Worm (Caenorhabditis elegans): ENCODE measurements around the gene C33F10.12.

C33F10.12 gene

ce11 chrII:4851594-4852106 lies 14.1 kb upstream of the C33F10.12 start, which contains the start of gene dnj-9:
Gene dnj-9, plus strand, starts transcription at chrII:4852056.
- TF ChIP-seq bed-1 (GFP tag; IDR thresholded peaks at IDR 0.05) = no peak
- TF ChIP-seq F57A8.1 (GFP tag; optimal IDR thresholded peaks at IDR 0.05) = peak; percentile 35
- TF ChIP-seq ceh-100 (GFP tag; IDR thresholded peaks at IDR 0.05) = peak; percentile 84
- no peak for TF ChIP-seq zfh-2 (GFP tag; conservative IDR thresholded peaks at IDR 0.05)
- TF ChIP-seq hmg-20 (GFP tag; IDR thresholded peaks at IDR 0.05) = peak; percentile 85
- TF ChIP-seq repo-1 (tag; optimal IDR thresholded peaks at IDR 0.05) = peak; percentile 94
- TF ChIP-seq nfyb-1 (GFP tag; IDR thresholded peaks at IDR 0.05) = peak; percentile 95
- peak; percentile 93 for TF ChIP-seq tlf-1 (GFP tag; optimal IDR thresholded peaks at IDR 0.05)
- peak; percentile 32; the same call in 1 of the 2 replicates for TF ChIP-seq B0019.2 (GFP tag; conservative IDR thresholded peaks at IDR 0.05)
- peak; percentile 75 for TF ChIP-seq F39B2.1 (GFP tag; IDR thresholded peaks at IDR 0.05)
- TF ChIP-seq dpff-1 (tag; optimal IDR thresholded peaks at IDR 0.05) = no peak
- TF ChIP-seq atf-7 (tag; optimal IDR thresholded peaks at IDR 0.05) = peak; percentile 82
- TF ChIP-seq B0336.3 (GFP tag; IDR thresholded peaks at IDR 0.05) = peak; percentile 93
- no peak for TF ChIP-seq zim-3 (tag; optimal IDR thresholded peaks at IDR 0.05)
- TF ChIP-seq pha-4 (tag; optimal IDR thresholded peaks at IDR 0.05) = peak; percentile 94
- TF ChIP-seq bed-2 (GFP tag; IDR thresholded peaks at IDR 0.05) = no peak
- no peak for TF ChIP-seq ztf-6 (GFP tag; IDR thresholded peaks at IDR 0.05)
- TF ChIP-seq ceh-79 (tag; optimal IDR thresholded peaks at IDR 0.05) = no peak
- TF ChIP-seq sea-2 (GFP tag; IDR thresholded peaks at IDR 0.05) = no peak
- TF ChIP-seq madf-6 (GFP tag; IDR thresholded peaks at IDR 0.05) = peak; percentile 95
- TF ChIP-seq hlh-26 (GFP tag; conservative IDR thresholded peaks at IDR 0.05) = no peak
- peak; percentile 53 for TF ChIP-seq somi-1 (GFP tag; optimal IDR thresholded peaks at IDR 0.05)
- TF ChIP-seq Y56A3A.18 (GFP tag; IDR thresholded peaks at IDR 0.05) = peak; percentile 95
- TF ChIP-seq lin-40 (tag; optimal IDR thresholded peaks at IDR 0.05) = peak; percentile 97
- no peak for TF ChIP-seq nfya-2 (GFP tag; IDR thresholded peaks at IDR 0.05)
- no peak for TF ChIP-seq Y53F4B.3 (GFP tag; IDR thresholded peaks at IDR 0.05)
- peak; percentile 66 for TF ChIP-seq athp-1 (tag; optimal IDR thresholded peaks at IDR 0.05)
- peak; percentile 34 for TF ChIP-seq mes-4 (tag; optimal IDR thresholded peaks at IDR 0.05)
- TF ChIP-seq cebp-2 (GFP tag; IDR thresholded peaks at IDR 0.05) = no peak
- no peak for TF ChIP-seq mxl-1 (tag; optimal IDR thresholded peaks at IDR 0.05)
- no peak for TF ChIP-seq nhr-120 (GFP tag; IDR thresholded peaks at IDR 0.05)
- TF ChIP-seq K12H6.12 (tag; optimal IDR thresholded peaks at IDR 0.05) = peak; percentile 71
- peak; percentile 92 for TF ChIP-seq madf-3 (GFP tag; IDR thresholded peaks at IDR 0.05)
- no peak for TF ChIP-seq ztf-3 (GFP tag; optimal IDR thresholded peaks at IDR 0.05)
- no peak for TF ChIP-seq ccch-3 (GFP tag; optimal IDR thresholded peaks at IDR 0.05)
- TF ChIP-seq lin-35 (GFP tag; optimal IDR thresholded peaks at IDR 0.05) = peak; percentile 86 to 99 (median 92)
- TF ChIP-seq tbp1 (GFP tag; optimal IDR thresholded peaks at IDR 0.05) = peak; percentile 75
- peak; percentile 53 for TF ChIP-seq die-1 (tag; optimal IDR thresholded peaks at IDR 0.05)
- peak; percentile 37; the same call in 1 of the 2 replicates for TF ChIP-seq Y67H2A.10 (GFP tag; conservative IDR thresholded peaks at IDR 0.05)
- TF ChIP-seq nhr-90 (tag; optimal IDR thresholded peaks at IDR 0.05) = no peak
- TF ChIP-seq ztf-25 (GFP tag; IDR thresholded peaks at IDR 0.05) = 0 out of 2 replicates have a peak, but pooled peaks have one; percentile 41
- TF ChIP-seq him-1 (tag; optimal IDR thresholded peaks at IDR 0.05) = peak; percentile 81
- no peak for TF ChIP-seq F52B5.7 (tag; optimal IDR thresholded peaks at IDR 0.05)
- no peak for TF ChIP-seq aptf-3 (GFP tag; IDR thresholded peaks at IDR 0.05)
- no peak for TF ChIP-seq sdz-38 (tag; optimal IDR thresholded peaks at IDR 0.05)
- TF ChIP-seq dpl-1 (GFP tag; optimal IDR thresholded peaks at IDR 0.05) = peak; percentile 97
- peak; percentile 77; the same call in 1 of the 2 replicates for TF ChIP-seq Y95B8A.8 (GFP tag; IDR thresholded peaks at IDR 0.05)
- TF ChIP-seq snpc-1.3 (tag; optimal IDR thresholded peaks at IDR 0.05; ENCODE audit: insufficient read depth) = peak; percentile 92
- TF ChIP-seq K11D2.4 (GFP tag; IDR thresholded peaks at IDR 0.05) = peak; percentile 94
